Fruit fly (Drosophila melanogaster): ENCODE data around the gene CG33258.

DNA sequence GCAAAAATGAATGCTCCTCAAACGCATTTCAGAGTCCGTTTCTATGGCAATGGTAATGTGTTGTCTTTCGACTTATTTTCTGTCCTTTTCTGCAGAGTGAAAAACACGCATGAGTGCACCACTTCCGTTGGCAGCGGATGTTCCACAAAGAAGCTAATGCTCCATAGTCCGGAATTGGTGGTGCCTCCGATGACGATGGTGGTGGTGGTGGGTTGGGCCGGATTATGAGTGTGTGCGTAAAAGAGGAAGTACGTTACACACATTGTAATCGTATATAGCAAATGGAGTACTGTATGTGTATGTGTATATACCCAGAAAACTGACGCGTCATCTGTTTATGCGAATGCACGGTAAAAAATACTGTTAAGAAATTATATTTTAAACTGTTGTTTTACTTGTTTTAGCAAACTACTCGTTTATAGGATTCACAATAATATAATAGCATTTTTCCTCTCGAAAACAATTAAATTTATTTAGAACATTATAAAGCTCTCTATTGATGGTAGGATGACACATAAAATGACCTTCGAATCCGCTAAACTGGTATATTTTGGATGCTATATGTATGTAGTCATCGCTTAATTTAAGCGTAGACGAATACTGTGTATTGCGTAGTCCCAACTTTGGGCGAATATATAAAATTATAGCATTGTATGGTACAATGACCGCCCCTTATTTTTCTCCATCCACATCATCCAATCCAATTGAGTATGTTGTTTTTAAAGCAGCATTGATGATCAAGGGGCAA, 37.1 kb upstream of the CG33258 start:
- no peak for TF ChIP-seq CG34367 (tag; optimal IDR thresholded peaks at IDR 0.05)
- TF ChIP-seq CG4496 (GFP tag; IDR thresholded peaks at IDR 0.05), result peak; percentile 33; the same call in 2 of the 3 replicates
- TF ChIP-seq CG8301 (tag; optimal IDR thresholded peaks at IDR 0.05), result no peak
- TF ChIP-seq Ets98B (GFP tag; IDR thresholded peaks at IDR 0.05), result peak; percentile 12; the same call in 1 of the 2 replicates
- no peak for TF ChIP-seq D1 (tag; optimal IDR thresholded peaks at IDR 0.05)
- peak; percentile 25 for TF ChIP-seq CG15710 (tag; optimal IDR thresholded peaks at IDR 0.05)
- peak; percentile 39; the same call in 1 of the 3 replicates for TF ChIP-seq fd96Ca (GFP tag; IDR thresholded peaks at IDR 0.05)

All from whole organism, pupa.